Fruit fly (Drosophila melanogaster): ENCODE measurements around the gene Mical.

DNA sequence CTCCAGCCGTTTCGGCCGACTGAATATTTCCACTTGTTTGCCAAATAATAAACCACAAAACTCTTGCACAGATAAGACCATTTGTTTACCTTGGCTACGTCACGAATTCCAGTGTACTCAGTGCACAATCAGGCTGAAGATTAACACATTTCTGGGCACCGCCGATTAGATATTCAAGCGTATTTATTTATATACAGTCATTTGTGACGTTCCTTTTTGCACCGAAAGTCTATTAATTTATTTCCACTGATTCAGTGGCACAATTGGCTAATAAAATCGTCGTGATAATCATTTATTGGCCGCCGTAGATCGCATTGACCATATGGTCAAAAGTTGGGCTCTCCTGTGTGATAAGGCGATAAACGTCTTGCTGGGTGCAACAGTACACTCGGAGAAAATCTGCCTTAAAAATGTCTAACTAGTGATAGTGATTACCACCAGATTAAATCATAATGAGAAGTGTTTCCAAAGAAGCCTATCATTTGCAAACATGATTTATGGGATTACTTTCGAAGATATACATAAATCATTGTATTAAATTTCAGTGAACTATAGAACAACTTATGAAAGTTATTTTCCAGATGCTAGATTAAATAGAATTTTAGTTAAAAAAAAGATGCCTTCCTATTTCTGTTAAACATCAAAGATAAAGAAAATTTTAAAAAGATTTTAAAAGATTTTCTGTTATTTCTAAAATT is 11.7 kb upstream of the Mical start:
- TF ChIP-seq usp (GFP tag; optimal IDR thresholded peaks at IDR 0.05) (no peak), h (GFP tag; optimal IDR thresholded peaks at IDR 0.05) (peak; percentile 30), lola (GFP tag; optimal IDR thresholded peaks at IDR 0.05) (no peak), jim (GFP tag; optimal IDR thresholded peaks at IDR 0.05) (no peak), Dfd (GFP tag; optimal IDR thresholded peaks at IDR 0.05) (no peak), Myc (optimal IDR thresholded peaks at IDR 0.05) (no peak), Hr83 (GFP tag; optimal IDR thresholded peaks at IDR 0.05; ENCODE audit: poor library complexity, severe bottlenecking) (peak; percentile 6), HLH106 (tag; optimal IDR thresholded peaks at IDR 0.05) (peak; percentile 28), psq (GFP tag; optimal IDR thresholded peaks at IDR 0.05) (no peak), brk (GFP tag; optimal IDR thresholded peaks at IDR 0.05) (peak; percentile 39), dmrt93B (GFP tag; optimal IDR thresholded peaks at IDR 0.05) (no peak)

Measured in whole organism, wandering third instar larva.